Fruit fly (Drosophila melanogaster): ENCODE measurements around the gene Hsp23.

Gene Hsp23

dm6 chr3L:9404497-9404896 is 22.8 kb downstream of the Hsp23 start, which contains the start of gene Cpr67B:
Gene Cpr67B (plus strand): TSS chr3L:9404797.
- no peak for TF ChIP-seq CG7368 (GFP tag; optimal IDR thresholded peaks at IDR 0.05)
- TF ChIP-seq Eip93F (GFP tag; optimal IDR thresholded peaks at IDR 0.05): no peak
- TF ChIP-seq CG8119 (GFP tag; IDR thresholded peaks at IDR 0.05): no peak
- no peak for TF ChIP-seq Sox102F (GFP tag; optimal IDR thresholded peaks at IDR 0.05)
- no peak for TF ChIP-seq Smox (GFP tag; optimal IDR thresholded peaks at IDR 0.05)
- TF ChIP-seq CG31627 (GFP tag; optimal IDR thresholded peaks at IDR 0.05): no peak

- TF ChIP-seq ss (GFP tag; optimal IDR thresholded peaks at IDR 0.05): peak; percentile 23 to 41
- peak; percentile 52 for TF ChIP-seq CG1621 (tag; optimal IDR thresholded peaks at IDR 0.05)
- TF ChIP-seq Sox14 (GFP tag; optimal IDR thresholded peaks at IDR 0.05): peak; percentile 80
- TF ChIP-seq Ets21C (GFP tag; optimal IDR thresholded peaks at IDR 0.05): no peak
- TF ChIP-seq CG32006 (GFP tag; optimal IDR thresholded peaks at IDR 0.05): no peak
Observed at dm6 chr3L:9410030-9410589, 28.4 kb downstream of the Hsp23 start.

dm6 chr3L:9410754-9411423 is 29.2 kb downstream of the Hsp23 start, which contains the start of the genes CG4022 and Cpsf5:
Gene CG4022 (minus strand): TSS chr3L:9410832.
Gene Cpsf5 (plus strand): TSS chr3L:9411038.
- no peak for TF ChIP-seq dac (GFP tag; optimal IDR thresholded peaks at IDR 0.05)
- TF ChIP-seq Hr39 (GFP tag; optimal IDR thresholded peaks at IDR 0.05): peak; percentile 62
- TF ChIP-seq CG7368 (GFP tag; optimal IDR thresholded peaks at IDR 0.05): peak; percentile 56
- TF ChIP-seq ss (GFP tag; optimal IDR thresholded peaks at IDR 0.05): peak; percentile 34 to 47
- peak; percentile 61 for TF ChIP-seq Ets96B (tag; optimal IDR thresholded peaks at IDR 0.05)
- TF ChIP-seq CG1621 (tag; optimal IDR thresholded peaks at IDR 0.05): peak; percentile 36
- TF ChIP-seq vri (GFP tag; optimal IDR thresholded peaks at IDR 0.05): peak; percentile 65
- no peak for TF ChIP-seq svp (GFP tag)
- no peak for TF ChIP-seq CG9139 (GFP tag; optimal IDR thresholded peaks at IDR 0.05)
- TF ChIP-seq spab (GFP tag; optimal IDR thresholded peaks at IDR 0.05): no peak
- peak; percentile 36 for TF ChIP-seq CG6808 (GFP tag; optimal IDR thresholded peaks at IDR 0.05)
- TF ChIP-seq Smox (GFP tag; optimal IDR thresholded peaks at IDR 0.05): peak; percentile 71
- peak; percentile 79 for TF ChIP-seq OdsH (GFP tag; optimal IDR thresholded peaks at IDR 0.05)
- peak; percentile 4 for TF ChIP-seq CG11902 (GFP tag; optimal IDR thresholded peaks at IDR 0.05)
- no peak for TF ChIP-seq CG10669 (GFP tag; optimal IDR thresholded peaks at IDR 0.05)
- TF ChIP-seq salr (GFP tag; optimal IDR thresholded peaks at IDR 0.05): no peak
- 0 out of 2 replicates have a peak, but pooled peaks have one; percentile 22 for TF ChIP-seq CG11294 (GFP tag; IDR thresholded peaks at IDR 0.05)
- peak; percentile 73 for TF ChIP-seq CG8119 (GFP tag; IDR thresholded peaks at IDR 0.05)
- peak; percentile 82 for TF ChIP-seq CG32006 (GFP tag; optimal IDR thresholded peaks at IDR 0.05)
- TF ChIP-seq CG4318 (GFP tag; optimal IDR thresholded peaks at IDR 0.05): no peak
- TF ChIP-seq CG34406 (GFP tag; optimal IDR thresholded peaks at IDR 0.05): peak; percentile 71
- TF ChIP-seq net (GFP tag; optimal IDR thresholded peaks at IDR 0.05): peak; percentile 54
- no peak for TF ChIP-seq fd59A (GFP tag; optimal IDR thresholded peaks at IDR 0.05)
- no peak for TF ChIP-seq CG16779 (tag; optimal IDR thresholded peaks at IDR 0.05)
- peak; percentile 70 for TF ChIP-seq topi (GFP tag; optimal IDR thresholded peaks at IDR 0.05)
- peak; percentile 77 for TF ChIP-seq Sox102F (GFP tag; optimal IDR thresholded peaks at IDR 0.05)
- peak; percentile 76 for TF ChIP-seq lz (GFP tag; optimal IDR thresholded peaks at IDR 0.05)
- peak; percentile 77 for TF ChIP-seq achi (GFP tag; optimal IDR thresholded peaks at IDR 0.05)
- TF ChIP-seq CG3032 (tag; optimal IDR thresholded peaks at IDR 0.05): peak; percentile 75
- TF ChIP-seq CG8632 (GFP tag; optimal IDR thresholded peaks at IDR 0.05): peak; percentile 29
- TF ChIP-seq Blimp-1 (GFP tag; optimal IDR thresholded peaks at IDR 0.05): no peak
- no peak for TF ChIP-seq Hr38 (GFP tag; optimal IDR thresholded peaks at IDR 0.05)
- TF ChIP-seq acj6 (GFP tag; optimal IDR thresholded peaks at IDR 0.05): peak; percentile 77
- peak; percentile 79 for TF ChIP-seq CG6163 (GFP tag; IDR thresholded peaks at IDR 0.05)
- peak; percentile 79 for TF ChIP-seq CG10631 (GFP tag; optimal IDR thresholded peaks at IDR 0.05)
- peak; percentile 64 for TF ChIP-seq CG6792 (GFP tag; optimal IDR thresholded peaks at IDR 0.05)
- TF ChIP-seq Sox15 (GFP tag; optimal IDR thresholded peaks at IDR 0.05): peak; percentile 46
- peak; percentile 45 for TF ChIP-seq CG11762 (GFP tag; optimal IDR thresholded peaks at IDR 0.05; ENCODE audit: insufficient read depth)
- peak; percentile 83 for TF ChIP-seq Hr4 (GFP tag; optimal IDR thresholded peaks at IDR 0.05)
- TF ChIP-seq CG6854 (GFP tag; optimal IDR thresholded peaks at IDR 0.05): no peak
- peak; percentile 69 for TF ChIP-seq Eip93F (GFP tag; optimal IDR thresholded peaks at IDR 0.05)
- peak; percentile 67 for TF ChIP-seq CG3919 (GFP tag; optimal IDR thresholded peaks at IDR 0.05)
